Fruit fly (Drosophila melanogaster): ENCODE results near the gene Eip78C.

The Eip78C gene

dm6 chr3L:21279876-21280566 is 53.6 kb downstream of the Eip78C start, which contains the start of gene AcCoAS (continued):
- no peak for TF ChIP-seq h (optimal IDR thresholded peaks at IDR 0.05)
- TF ChIP-seq CG1233 (GFP tag; optimal IDR thresholded peaks at IDR 0.05): peak; percentile 31
- TF ChIP-seq CG11695 (GFP tag; IDR thresholded peaks at IDR 0.05): 0 out of 3 replicates have a peak, but pooled peaks have one; percentile 29
- peak; percentile 54 for TF ChIP-seq CG2678 (tag; optimal IDR thresholded peaks at IDR 0.05)
- peak; percentile 48 for TF ChIP-seq scrt (GFP tag; optimal IDR thresholded peaks at IDR 0.05)
- peak; percentile 36 for TF ChIP-seq unc-4 (GFP tag; IDR thresholded peaks at IDR 0.05; ENCODE audit: partially characterized antibody)
- peak; percentile 19 for TF ChIP-seq sd (tag; optimal IDR thresholded peaks at IDR 0.05)
- peak in 1 of 2 experiments; percentile 36 for TF ChIP-seq dpn (GFP tag; optimal IDR thresholded peaks at IDR 0.05)
- peak; percentile 16 to 87 for TF ChIP-seq Pdp1 (GFP tag; optimal IDR thresholded peaks at IDR 0.05)
- peak; percentile 52 for TF ChIP-seq Meics (GFP tag; optimal IDR thresholded peaks at IDR 0.05)
- no peak for TF ChIP-seq CG8290 (GFP tag; optimal IDR thresholded peaks at IDR 0.05)
- TF ChIP-seq CG8290 (tag; optimal IDR thresholded peaks at IDR 0.05): peak in 1 of 2 experiments; percentile 33
- peak; percentile 58 for TF ChIP-seq CG7786 (GFP tag; optimal IDR thresholded peaks at IDR 0.05)
- no peak for TF ChIP-seq br (optimal IDR thresholded peaks at IDR 0.05)
- peak; percentile 54 for TF ChIP-seq lbe (GFP tag; optimal IDR thresholded peaks at IDR 0.05)
- TF ChIP-seq CrebB (tag; optimal IDR thresholded peaks at IDR 0.05): peak; percentile 25
- TF ChIP-seq CG6854 (GFP tag; optimal IDR thresholded peaks at IDR 0.05): peak; percentile 4
- TF ChIP-seq CG13424 (tag; optimal IDR thresholded peaks at IDR 0.05): peak; percentile 30
- no peak for TF ChIP-seq Dad (GFP tag; optimal IDR thresholded peaks at IDR 0.05)
- TF ChIP-seq seq (GFP tag; IDR thresholded peaks at IDR 0.05): no peak
- peak; percentile 96 for TF ChIP-seq CG34376 (GFP tag; optimal IDR thresholded peaks at IDR 0.05)
- TF ChIP-seq CG7357 (GFP tag; IDR thresholded peaks at IDR 0.05): no peak
- TF ChIP-seq crol (GFP tag; IDR thresholded peaks at IDR 0.05): no peak
- peak; percentile 50 for TF ChIP-seq CG15514 (GFP tag; optimal IDR thresholded peaks at IDR 0.05)
- TF ChIP-seq Hsf (GFP tag; optimal IDR thresholded peaks at IDR 0.05): peak; percentile 26
- TF ChIP-seq caup (GFP tag; optimal IDR thresholded peaks at IDR 0.05; ENCODE audit: severe bottlenecking): peak; percentile 49
- TF ChIP-seq CG7745 (tag; optimal IDR thresholded peaks at IDR 0.05): no peak
- peak; percentile 84 for TF ChIP-seq sens (GFP tag)
- no peak for TF ChIP-seq CG6689 (GFP tag; IDR thresholded peaks at IDR 0.05)
- TF ChIP-seq tgo (GFP tag; IDR thresholded peaks at IDR 0.05): no peak; the same call in 2 of the 3 replicates
- peak; percentile 44 for TF ChIP-seq CG12659 (GFP tag; optimal IDR thresholded peaks at IDR 0.05)
- TF ChIP-seq CG15269 (tag; optimal IDR thresholded peaks at IDR 0.05): peak; percentile 33
- TF ChIP-seq hbn (GFP tag; IDR thresholded peaks at IDR 0.05; ENCODE audit: partially characterized antibody): no peak
- peak; percentile 44 for TF ChIP-seq schlank (tag; optimal IDR thresholded peaks at IDR 0.05)
- peak; percentile 33 for TF ChIP-seq pzg (GFP tag; optimal IDR thresholded peaks at IDR 0.05)
- TF ChIP-seq aop (GFP tag; IDR thresholded peaks at IDR 0.05): no peak
- TF ChIP-seq ems (GFP tag; optimal IDR thresholded peaks at IDR 0.05): peak; percentile 9
- TF ChIP-seq tio (GFP tag; optimal IDR thresholded peaks at IDR 0.05): no peak
- peak in 1 of 2 experiments; percentile 61 for TF ChIP-seq Trl (optimal IDR thresholded peaks at IDR 0.05)
- TF ChIP-seq Trl (GFP tag; optimal IDR thresholded peaks at IDR 0.05): peak; percentile 8
- TF ChIP-seq MTF-1 (GFP tag; optimal IDR thresholded peaks at IDR 0.05; ENCODE audit: borderline replicate concordance): peak; percentile 14
- TF ChIP-seq CG5180 (GFP tag; optimal IDR thresholded peaks at IDR 0.05): no peak
- TF ChIP-seq CG32532 (GFP tag; IDR thresholded peaks at IDR 0.05): peak; percentile 59; the same call in 1 of the 2 replicates
- peak; percentile 22 for TF ChIP-seq CG30403 (GFP tag; optimal IDR thresholded peaks at IDR 0.05)
- 0 out of 2 replicates have a peak, but pooled peaks have one; percentile 19 for TF ChIP-seq slbo (GFP tag; IDR thresholded peaks at IDR 0.05)
- TF ChIP-seq tap (tag; optimal IDR thresholded peaks at IDR 0.05): no peak
- TF ChIP-seq CG11456 (GFP tag; IDR thresholded peaks at IDR 0.05): 0 out of 3 replicates have a peak, but pooled peaks have one; percentile 59
- no peak for TF ChIP-seq Dp (GFP tag; optimal IDR thresholded peaks at IDR 0.05)
- TF ChIP-seq Xbp1 (GFP tag; optimal IDR thresholded peaks at IDR 0.05): no peak
- peak; percentile 85 for TF ChIP-seq CG13894 (tag; optimal IDR thresholded peaks at IDR 0.05)

Data from whole organism, embryonic.